Fruit fly (Drosophila melanogaster) whole organism, prepupa: ENCODE data around the gene niki.

Experiments used
- CG3032 ChIP-seq: fragments of 200-800 bp; optimal IDR thresholded peaks from 2 replicates; lab custom pipeline; 2019; ENCODE audit warnings: missing biosample characterization, mild to moderate bottlenecking, missing genetic modification characterization, moderate library complexity
- CG6163 ChIP-seq: fragments of 200-800 bp; sonication (Bioruptor generic); IDR thresholded peaks from 3 replicates; pipeline ENCODE4 v1.3.6; 2022; ENCODE audit warnings: missing biosample characterization, missing genetic modification characterization
- CG6276 ChIP-seq: fragments of 200-800 bp; sonication (Bioruptor generic); optimal IDR thresholded peaks from 2 replicates; lab custom pipeline; 2017; ENCODE audit warnings: missing biosample characterization, mild to moderate bottlenecking, missing genetic modification characterization
- CG6808 ChIP-seq: fragments of 200-800 bp; sonication (Bioruptor generic); optimal IDR thresholded peaks from 3 replicates; lab custom pipeline; 2017; ENCODE audit warnings: missing biosample characterization, missing genetic modification characterization, mild to moderate bottlenecking, moderate library complexity, missing genetic modification reagents
- CG6854 ChIP-seq: fragments of 200-800 bp; sonication (Bioruptor generic); optimal IDR thresholded peaks from 2 replicates; lab custom pipeline; 2017; ENCODE audit warnings: missing biosample characterization, mild to moderate bottlenecking, missing genetic modification characterization
- Sox102F ChIP-seq: fragments of 200-800 bp; sonication (Bioruptor generic); optimal IDR thresholded peaks from 2 replicates; lab custom pipeline; 2016; ENCODE audit warnings: missing biosample characterization, mild to moderate bottlenecking, missing genetic modification characterization

DNA sequence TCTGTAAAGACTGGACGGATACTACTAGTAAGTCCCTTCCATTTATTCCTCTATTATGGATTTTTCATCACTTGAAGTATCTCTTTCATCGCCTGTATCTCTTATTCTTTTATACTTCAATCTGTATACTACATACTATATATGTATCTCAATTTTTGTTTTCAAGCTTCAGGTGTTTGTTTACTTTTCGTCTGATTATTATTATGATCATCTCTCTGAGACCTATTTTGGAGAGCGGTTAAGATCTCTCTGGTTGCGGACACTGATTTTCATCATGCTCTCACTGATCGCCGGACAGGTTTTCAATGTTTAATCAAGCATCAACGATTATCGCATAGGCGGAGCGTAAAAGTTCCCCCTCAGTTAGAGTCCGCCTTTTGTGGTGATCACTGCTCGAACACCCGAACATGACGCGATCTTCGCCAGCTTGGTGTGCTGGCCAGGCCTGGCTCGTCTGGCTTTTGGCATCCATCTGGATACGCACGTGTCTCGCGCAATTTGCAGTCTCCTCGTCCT lies 37.2 kb upstream of the niki start, which contains the start of gene CG7016:
- TF ChIP-seq Sox102F = no peak
- no peak for TF ChIP-seq CG3032
- no peak for TF ChIP-seq CG6276
- TF ChIP-seq CG6163 (GFP tag; lab: Robert Waterston, UW) = no peak
- no peak for TF ChIP-seq CG6808 (GFP tag; lab: Kevin White, UChicago)
- TF ChIP-seq CG6854 (GFP tag; lab: Kevin White, UChicago) = no peak
